Worm (Caenorhabditis elegans) whole organism, L4/young adult: ENCODE results near the gene F59E12.15.

Experiments used
- W03F9.2 ChIP-seq: fragments of 150-350 bp; optimal IDR thresholded peaks from 2 replicates; lab custom pipeline; 2014; ENCODE audit warnings: missing biosample characterization, missing genetic modification characterization
- dao-5 ChIP-seq: sonication (generic microtip); optimal IDR thresholded peaks from 2 replicates; lab custom pipeline; 2016; ENCODE audit warnings: missing genotype, missing genetic modification characterization, moderate library complexity, missing compliant biosample characterization
- him-1 ChIP-seq: sonication (generic microtip); optimal IDR thresholded peaks from 2 replicates; lab custom pipeline; 2016; ENCODE audit warnings: missing genotype, missing genetic modification reagents, missing genetic modification characterization, missing compliant biosample characterization

DNA sequence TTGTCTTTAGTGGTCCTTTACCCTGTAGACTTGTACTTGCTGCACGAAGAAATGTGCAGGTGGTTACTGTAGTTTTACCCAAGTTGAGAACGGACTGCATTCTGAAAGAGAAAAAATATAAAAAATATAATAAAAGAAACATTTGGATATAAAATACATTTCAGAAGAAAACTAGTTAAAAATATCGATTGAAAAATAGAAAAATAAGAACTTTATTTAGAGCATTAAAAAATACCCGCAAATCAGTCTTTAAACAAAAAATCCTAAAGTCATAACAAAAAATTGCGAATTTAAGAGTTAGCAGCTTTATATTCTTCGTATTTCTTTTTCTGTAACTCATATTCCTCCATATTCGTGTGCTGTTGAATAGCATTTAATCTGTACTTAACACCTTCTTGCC, 40.7 kb upstream of the F59E12.15 start, which contains the start of gene C25H3.7:
- TF ChIP-seq him-1 (no peak), W03F9.2 (tag; lab: Kevin White, UChicago) (no peak), dao-5 (tag; lab: Kevin White, UChicago) (no peak)
